Fruit fly (Drosophila melanogaster) whole organism, larva: ENCODE measurements around the gene CG43133.

ENCODE experiments used
- noc ChIP-seq: fragments of 200-800 bp; sonication (Bioruptor generic); optimal IDR thresholded peaks from 3 replicates; lab custom pipeline; 2019; ENCODE audit warnings: missing biosample characterization, mild to moderate bottlenecking, missing genetic modification characterization, moderate library complexity

Gene CG43133

DNA sequence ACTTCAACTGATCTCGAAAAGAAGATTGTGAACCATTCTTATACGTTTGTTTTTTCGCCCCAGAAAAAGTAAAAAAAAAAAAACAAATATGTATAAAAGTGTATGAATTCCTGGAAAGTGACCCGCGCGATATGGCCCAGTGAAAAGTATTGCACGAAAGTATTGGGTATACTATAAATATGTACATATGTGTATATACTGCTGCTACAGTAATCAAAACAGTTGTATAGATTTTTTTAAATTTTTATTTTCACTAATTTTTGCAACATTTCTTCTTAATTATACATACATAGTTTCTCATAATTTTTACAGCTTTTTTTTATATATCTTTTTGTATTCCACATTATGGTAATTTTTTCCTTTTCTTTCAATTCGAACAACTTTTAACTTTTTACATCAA lies at the start of gene CG43133:
TSS of gene CG43133 (minus strand) at position 11 of the 400 bp plus-strand sequence.
- no peak for TF ChIP-seq noc (tag; lab: Kevin White, UChicago)

DNA sequence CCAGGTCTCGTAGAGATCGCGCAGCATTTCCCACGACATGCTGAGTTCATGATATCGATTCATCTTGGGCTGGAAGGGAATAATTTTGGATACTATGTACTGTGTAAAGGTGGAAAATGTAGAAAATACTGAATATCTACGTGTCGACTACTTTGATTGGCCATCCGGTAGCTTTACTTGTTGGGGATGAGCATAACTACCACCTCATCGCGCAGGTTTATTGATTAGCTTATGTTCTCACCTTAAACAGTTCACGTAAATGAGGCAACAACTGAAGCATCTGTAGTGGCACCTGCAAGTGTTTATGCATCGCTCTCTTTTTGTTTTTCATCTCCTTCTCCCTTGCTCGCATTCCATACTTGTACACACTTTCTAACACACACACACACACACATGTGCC lies 49.4 kb upstream of the CG43133 start, which contains the start of gene Andorra:
TSS of gene Andorra (minus strand) at position 101 of the 400 bp plus-strand sequence.
- TF ChIP-seq noc (tag; lab: Kevin White, UChicago) = no peak

DNA sequence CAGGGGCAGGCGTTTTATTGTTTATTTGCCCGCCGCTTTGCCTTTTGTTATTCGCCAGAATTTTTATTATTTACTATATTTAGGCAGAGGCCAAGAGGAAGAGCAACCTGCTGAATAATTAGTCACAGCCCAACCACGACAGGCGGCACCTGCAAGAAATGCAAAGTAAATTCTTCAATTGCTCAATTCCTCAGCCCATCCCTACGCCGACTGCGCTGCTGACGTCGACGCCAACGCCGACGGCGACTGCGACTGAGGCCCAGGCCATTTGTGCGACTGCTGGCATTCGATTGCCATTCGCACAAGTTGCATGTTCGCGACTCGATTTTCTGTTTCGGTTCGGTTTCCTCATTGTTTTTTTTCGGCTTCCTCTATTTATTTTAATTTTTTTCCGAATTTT lies 47.3 kb upstream of the CG43133 start, which contains the start of gene Frq2:
TSS of gene Frq2 (plus strand) at position 301 of the 400 bp plus-strand sequence.
- no peak for TF ChIP-seq noc (tag; lab: Kevin White, UChicago)

DNA sequence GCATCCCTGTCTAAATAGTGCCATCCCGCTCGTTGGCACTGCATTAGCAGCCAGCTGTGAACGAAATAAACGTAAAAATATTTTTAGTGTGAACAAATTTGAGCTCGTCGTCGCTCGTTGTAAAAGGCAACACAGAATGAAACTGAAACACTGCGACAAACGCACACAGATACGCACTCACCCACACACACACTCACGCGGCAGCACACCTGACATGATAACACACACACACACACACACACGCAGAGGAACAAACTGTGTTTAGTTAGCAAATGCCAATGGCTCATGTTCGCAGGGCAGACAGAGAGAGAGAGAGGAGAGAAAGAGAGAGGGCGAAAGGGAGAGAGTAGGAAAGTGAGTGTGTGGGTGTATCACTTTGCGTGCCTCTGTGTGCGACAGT lies 29.0 kb upstream of the CG43133 start:
- no peak for TF ChIP-seq noc (tag; lab: Kevin White, UChicago)

DNA sequence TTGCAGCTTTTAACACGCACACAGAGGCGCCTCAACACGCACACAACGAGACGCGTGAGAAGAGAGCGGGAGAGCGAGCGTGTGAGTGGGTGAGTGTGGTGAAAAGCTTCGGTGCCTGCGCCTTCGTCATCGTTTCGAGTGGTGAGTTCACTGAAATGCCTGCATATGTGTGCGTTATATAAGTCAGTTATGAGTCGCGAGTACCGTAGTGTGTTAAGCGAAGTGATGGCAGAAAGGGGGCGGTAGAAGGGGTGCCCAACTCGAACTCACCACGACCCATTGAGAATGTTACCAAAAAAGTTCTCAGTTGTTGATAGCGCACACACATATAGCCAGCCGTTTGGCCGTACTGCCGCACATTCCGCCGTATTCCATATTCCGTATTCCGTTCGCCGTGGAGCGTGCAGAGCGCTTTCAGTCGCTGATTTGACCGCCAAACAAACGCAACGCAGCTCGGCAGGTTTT lies 25.0 kb upstream of the CG43133 start, which contains the start of gene Frq1:
TSS of gene Frq1 (plus strand) at position 415 of the 465 bp plus-strand sequence.
- TF ChIP-seq noc (tag; lab: Kevin White, UChicago) = no peak

DNA sequence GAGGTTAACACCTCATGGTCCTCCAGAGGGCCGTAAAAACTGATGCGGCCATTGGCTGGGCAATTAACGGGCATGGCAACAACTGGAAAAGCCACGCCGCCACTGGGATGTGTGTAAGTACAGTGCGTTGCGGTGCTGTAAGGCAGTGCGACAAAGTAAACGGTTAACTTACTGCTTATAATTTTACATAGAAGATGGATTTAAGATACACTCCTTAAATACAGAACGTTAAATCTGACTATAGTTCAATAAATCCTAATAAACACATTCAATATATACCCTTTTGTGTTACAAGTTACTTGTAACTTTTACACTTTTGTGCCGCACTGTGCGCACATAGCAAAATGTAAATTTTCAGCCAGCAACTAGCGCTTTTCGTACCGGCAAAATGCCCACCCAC lies 23.0 kb upstream of the CG43133 start:
- no peak for TF ChIP-seq noc (tag; lab: Kevin White, UChicago)

DNA sequence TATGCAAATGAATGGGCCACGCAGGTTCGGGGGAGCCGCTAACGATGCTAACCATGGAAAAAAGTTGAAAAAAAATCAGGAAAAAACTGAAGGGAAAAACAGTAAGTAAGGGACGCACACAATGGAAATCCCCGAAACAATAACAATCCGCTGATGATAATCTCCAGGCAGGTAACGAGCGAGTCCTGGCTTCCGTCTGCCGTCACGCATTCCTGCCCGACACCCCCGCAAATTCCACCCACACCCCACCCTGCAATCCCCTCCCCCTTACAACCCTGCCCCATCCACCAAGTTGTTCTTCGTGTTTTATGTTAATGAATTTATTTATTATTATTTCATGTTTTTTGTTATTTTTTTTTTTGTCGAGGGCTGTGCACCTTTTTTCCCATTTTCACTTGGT lies 21.3 kb upstream of the CG43133 start:
- TF ChIP-seq noc (tag; lab: Kevin White, UChicago) = no peak

DNA sequence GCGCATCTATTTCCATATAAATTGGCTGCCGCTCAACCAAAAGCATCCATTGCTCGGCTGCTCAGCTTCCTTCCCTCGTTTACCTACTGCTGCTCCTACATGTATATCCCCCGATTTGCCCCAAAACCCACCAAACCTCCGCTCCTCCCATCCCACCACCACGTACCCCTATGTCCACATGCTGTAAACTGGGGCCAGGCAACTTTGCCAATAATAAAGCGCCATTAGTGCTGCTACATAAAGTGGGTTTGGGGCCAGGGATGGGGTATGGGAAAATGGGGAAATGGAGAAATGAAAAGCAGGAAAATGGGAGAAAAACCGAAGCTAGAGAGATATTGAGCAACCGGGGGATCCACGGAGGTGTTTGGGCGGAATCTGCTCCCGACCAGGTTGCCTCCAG lies 19.3 kb upstream of the CG43133 start:
- no peak for TF ChIP-seq noc (tag; lab: Kevin White, UChicago)

DNA sequence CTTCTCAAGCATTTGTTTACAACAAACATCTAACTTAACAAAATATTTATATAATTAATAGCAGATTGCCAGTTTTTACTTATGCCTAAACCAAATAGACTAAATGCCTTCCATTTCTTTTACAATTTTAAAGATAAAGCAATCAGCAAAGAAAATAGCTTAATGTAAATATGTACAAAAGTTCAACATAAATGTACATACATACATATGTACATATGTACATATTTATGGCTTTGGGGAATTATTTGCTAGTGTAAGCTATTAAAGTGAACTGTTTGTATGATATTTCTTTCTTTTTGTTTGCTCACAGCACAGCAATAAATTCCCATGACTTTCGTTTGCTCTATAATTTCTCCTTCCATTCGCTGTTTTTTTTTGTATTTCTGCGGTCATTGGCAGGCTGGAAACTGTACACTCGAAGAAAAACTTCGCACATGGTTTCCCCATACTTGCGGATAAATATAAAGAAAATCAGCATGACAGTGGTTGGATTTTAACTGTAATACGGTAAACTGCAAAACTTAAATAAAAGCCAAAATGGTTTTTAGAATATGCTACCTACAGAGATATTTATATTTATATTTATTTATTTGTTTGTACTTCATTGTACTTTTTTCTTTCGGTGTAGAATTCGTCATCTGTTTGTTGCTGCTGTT lies 11.1 kb upstream of the CG43133 start:
- TF ChIP-seq noc (tag; lab: Kevin White, UChicago) = no peak

DNA sequence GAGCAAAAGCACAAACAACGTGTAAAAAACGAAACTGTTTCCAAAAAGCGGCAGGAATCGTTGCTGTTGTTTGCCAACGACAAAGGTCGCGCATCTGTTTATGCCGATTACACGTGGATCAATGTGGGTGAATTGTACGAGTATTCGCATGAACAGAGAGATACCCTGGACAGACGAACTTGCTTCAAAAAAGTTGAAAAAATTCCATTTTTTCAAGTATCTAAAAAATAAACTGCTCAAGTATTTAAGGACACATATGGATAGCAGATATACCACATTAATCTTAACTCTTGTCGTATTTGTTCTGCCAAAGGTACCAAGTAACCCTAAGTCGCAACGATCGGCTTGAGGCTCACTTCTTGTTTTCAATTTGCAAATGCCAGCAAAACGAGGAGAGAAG lies 10.0 kb upstream of the CG43133 start:
- TF ChIP-seq noc (tag; lab: Kevin White, UChicago) = no peak

DNA sequence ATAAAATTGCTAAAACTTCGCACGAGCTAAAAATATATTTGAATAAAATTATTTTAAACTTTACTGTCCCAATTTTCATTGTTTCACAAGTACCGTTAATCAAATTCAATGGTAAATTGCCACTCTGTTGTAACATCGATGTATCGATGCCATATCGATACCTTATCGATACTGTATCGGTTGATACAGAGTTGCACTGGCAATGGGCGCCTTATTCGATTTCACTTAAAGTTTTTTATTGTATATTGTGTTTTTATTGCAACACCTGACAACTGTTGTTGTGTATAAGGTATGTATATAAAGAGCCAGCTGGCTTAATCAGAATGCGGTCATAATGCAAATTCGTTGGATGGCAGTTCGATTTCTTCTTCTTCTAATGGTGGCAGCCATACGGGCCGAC lies 8.3 kb upstream of the CG43133 start, which contains the start of gene CG43229:
TSS of gene CG43229 (plus strand) at position 246 of the 400 bp plus-strand sequence.
- no peak for TF ChIP-seq noc (tag; lab: Kevin White, UChicago)

DNA sequence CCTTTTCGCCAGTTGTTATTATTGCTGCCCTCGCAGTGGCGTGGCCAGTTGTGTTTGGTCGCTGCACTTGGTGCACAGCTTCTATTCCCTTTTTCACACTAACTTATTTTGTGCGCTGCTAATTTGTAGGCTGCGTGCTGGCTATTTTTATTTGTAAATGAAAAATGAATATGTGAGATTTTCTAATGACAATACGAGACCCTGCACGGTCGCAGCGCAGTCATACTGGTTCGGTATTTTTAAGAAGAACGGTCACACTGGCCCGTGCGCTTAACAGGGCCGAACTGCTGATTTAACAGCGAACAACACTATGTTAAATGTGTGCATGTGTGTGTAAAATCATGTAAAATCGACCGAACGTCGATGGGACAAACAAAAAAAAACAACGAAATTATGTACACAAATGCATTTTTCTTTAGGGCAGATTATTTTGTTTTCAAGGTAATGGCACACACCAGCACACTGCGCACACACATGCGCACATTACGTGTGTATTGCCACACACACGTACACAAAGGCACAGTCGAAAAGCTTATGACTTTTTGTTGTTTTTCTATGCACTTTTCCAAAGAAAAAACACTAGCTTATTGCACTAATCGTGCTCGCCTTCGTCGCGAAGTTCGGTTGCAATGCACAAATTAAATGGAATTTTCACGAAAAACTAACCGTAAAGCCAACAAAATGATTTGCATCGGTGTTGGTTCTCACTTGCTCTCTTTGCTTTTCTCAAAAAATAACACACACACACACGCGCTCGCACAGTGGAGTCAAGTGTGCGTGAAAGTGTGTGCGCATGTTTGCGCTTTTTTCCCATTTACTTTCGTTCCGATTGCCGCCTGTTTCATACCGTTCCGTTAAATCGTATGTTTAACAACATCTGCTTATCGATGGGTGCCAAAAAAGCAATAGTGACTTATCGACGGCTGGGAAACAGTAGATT lies 7.2 kb upstream of the CG43133 start, which contains the start of gene ari-1:
TSS of gene ari-1 (minus strand) at position 875 of the 940 bp plus-strand sequence.
- TF ChIP-seq noc (tag; lab: Kevin White, UChicago) = no peak

DNA sequence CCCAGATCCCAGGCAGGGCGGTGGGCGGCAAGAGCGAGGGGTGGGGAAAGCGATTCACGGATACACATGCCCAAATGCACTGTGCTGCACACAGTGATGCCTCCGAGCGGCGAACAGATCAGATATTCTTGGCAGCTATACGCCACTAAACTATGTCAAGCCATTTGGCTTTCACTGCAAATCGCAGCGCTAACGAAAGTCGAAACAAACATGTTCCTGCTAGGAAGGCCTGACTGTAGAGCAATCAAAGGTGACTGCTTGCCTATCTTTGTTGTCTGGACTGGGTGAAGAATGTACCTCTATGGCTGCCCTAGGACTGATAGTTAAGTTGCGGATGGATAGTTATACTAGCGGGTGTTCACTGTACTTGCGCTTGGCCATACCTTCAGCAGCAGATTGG lies 6.1 kb upstream of the CG43133 start:
- no peak for TF ChIP-seq noc (tag; lab: Kevin White, UChicago)

DNA sequence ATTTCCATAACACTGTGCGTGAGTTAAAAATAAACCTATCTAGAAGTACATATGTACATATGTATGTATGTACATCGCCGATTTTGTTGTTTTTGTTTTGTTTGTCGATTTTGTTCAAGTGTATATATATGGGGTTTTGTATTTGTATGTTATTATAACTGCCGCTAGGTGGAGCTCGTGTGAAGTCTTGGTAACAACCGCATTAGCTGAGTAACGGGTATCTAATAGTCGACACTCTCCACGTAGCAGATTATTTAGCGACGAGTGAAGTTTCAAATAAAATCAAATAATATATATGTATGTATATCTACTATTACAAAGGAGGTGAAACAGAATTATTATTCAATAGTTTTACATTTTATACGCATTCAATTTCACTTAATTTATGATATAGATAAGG lies 681 bp downstream of the CG43133 start:
- no peak for TF ChIP-seq noc (tag; lab: Kevin White, UChicago)

DNA sequence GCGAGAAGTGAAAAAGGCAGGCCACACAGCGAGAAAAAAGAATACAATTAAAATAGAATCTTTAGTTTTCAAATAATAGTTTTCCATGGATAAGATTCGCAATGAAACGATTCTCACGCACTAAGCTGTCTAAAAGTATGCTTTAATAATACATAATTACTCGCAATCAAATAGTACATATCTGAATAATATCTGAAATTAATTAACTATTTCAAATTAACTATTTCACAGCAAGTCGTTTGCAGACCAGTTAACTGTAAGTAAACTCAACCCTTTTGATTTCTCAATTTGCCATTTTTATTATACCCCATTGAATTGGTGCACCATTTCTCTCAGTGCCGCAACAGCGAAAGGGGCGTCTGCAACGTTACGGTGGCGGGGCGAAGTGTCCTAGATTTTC lies 4.5 kb downstream of the CG43133 start:
- no peak for TF ChIP-seq noc (tag; lab: Kevin White, UChicago)

DNA sequence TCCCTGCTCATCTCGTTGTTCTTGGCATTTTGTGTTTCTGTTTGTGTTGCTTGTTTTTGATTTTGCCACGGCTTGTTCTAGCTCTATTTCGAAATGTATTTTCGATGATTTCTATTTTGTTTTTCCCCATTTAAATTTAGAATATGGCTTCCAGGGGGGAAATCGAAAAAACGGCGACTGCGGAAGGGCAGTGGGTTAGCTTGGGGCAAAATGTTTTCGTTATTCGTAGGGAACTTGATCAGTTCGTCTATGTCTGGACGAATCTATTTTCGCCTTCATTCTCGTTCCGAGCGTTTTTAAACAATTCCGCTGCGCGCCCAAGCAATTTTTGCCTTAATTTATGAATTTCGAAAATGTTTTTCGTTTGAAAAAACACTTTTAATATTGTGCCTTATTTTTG lies 11.5 kb downstream of the CG43133 start:
- TF ChIP-seq noc (tag; lab: Kevin White, UChicago) = no peak
